Worm (Caenorhabditis elegans) whole organism, midembryonic: ENCODE measurements around the gene Y110A2AL.5.

Source experiments
- T22C8.4 ChIP-seq: fragments of 200-800 bp; sonication (Bioruptor generic); IDR thresholded peaks from 2 replicates; pipeline ENCODE4 v1.3.6; 2022; ENCODE audit warnings: missing genetic modification characterization, missing compliant biosample characterization
- cog-1 ChIP-seq: sonication (generic microtip); optimal IDR thresholded peaks from 2 replicates; lab custom pipeline; 2016; ENCODE audit warnings: missing genetic modification characterization, missing compliant biosample characterization
- med-1 ChIP-seq: sonication (generic microtip); optimal IDR thresholded peaks from 2 replicates; lab custom pipeline; 2017; ENCODE audit warnings: missing genetic modification characterization, mild to moderate bottlenecking, missing compliant biosample characterization, antibody characterized with exemption, missing genetic modification reagents; ENCODE audit not compliant: insufficient read depth
- ztf-29 ChIP-seq: fragments of 200-800 bp; sonication (Bioruptor generic); IDR thresholded peaks from 2 replicates; pipeline ENCODE4 v1.3.6; 2022; ENCODE audit warnings: missing genetic modification reagents, missing genetic modification characterization, missing compliant biosample characterization

DNA sequence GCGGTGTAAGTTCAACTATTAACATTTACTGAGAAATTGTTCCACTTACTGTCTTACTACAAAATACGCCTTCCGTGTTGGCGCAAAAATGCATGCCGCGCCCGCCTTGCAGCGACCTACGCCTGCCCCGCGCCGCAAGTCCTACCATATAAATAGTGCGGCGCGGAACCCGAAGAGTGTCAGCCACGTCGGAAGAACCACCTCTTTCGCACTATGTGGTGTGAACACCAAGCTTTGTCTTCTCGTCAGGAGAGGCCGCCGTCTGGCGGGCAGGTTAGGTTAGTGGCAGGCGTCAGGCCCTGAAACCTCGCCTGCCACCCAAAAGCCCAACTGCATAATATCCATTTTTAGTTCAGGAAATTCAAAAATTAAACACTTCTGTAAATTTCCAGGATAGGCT lies 1.0 kb downstream of the Y110A2AL.5 start:
- TF ChIP-seq med-1 (GFP tag; lab: Kevin White, UChicago) (no peak), cog-1 (tag; lab: Kevin White, UChicago) (no peak), T22C8.4 (GFP tag; lab: Robert Waterston, UW) (no peak), ztf-29 (GFP tag; lab: Robert Waterston, UW) (no peak)
